Fruit fly (Drosophila melanogaster): ENCODE measurements around the gene IPIP.

DNA sequence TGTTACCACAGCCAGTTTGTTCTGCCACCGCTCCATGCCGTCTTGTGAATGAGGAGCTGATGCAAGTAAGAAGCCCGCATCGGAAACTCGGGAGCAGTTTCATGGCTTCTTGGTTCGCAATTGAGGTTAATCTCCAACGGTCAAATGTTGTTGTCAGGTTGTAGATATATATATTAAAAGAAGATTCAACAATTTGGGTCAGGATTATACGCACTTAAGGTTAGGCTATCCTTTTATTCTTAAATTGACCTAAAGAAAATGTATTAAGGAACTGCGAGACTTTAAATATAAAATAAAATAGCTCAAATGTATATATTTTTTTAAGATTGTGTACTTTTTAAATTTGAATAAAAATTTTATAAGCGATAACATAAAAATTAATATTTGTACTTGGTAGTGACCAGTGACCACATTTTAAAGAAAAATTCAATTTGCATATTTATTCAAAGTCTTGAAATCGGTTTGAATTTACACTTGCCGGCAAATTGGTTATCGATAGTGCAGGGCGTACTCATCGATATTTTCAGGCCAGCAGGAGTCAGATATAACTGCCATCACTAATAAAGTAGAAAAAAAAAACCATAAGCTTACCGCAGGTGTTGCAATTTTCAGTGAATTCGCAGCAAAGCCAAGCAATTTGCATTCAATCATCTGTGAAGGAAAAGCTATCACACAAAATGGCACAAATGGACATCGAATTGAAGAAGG is 20.9 kb downstream of the IPIP start, which contains the start of the genes CG9150 and Pfdn1:
- no peak for TF ChIP-seq pan (optimal IDR thresholded peaks at IDR 0.05)
- no peak for TF ChIP-seq psq (optimal IDR thresholded peaks at IDR 0.05)
- no peak for TF ChIP-seq Dll (optimal IDR thresholded peaks at IDR 0.05)

All from whole organism.